Worm (Caenorhabditis elegans) whole organism, late embryonic: ENCODE results near the gene bus-19.

Experiments used
- C08G9.2 ChIP-seq: sonication (generic microtip); optimal IDR thresholded peaks from 2 replicates; lab custom pipeline; 2016; ENCODE audit warnings: mild to moderate bottlenecking, missing genetic modification characterization, moderate library complexity, missing compliant biosample characterization
- F13H6.1 ChIP-seq: sonication (generic microtip); optimal IDR thresholded peaks from 2 replicates; lab custom pipeline; 2016; ENCODE audit warnings: missing genetic modification characterization, missing compliant biosample characterization
- K02D7.2 ChIP-seq: sonication (generic microtip); optimal IDR thresholded peaks from 2 replicates; lab custom pipeline; 2017; ENCODE audit warnings: mild to moderate bottlenecking, missing genetic modification characterization, missing compliant biosample characterization
- K09A11.1 ChIP-seq: sonication (generic microtip); optimal IDR thresholded peaks from 2 replicates; lab custom pipeline; 2017; ENCODE audit warnings: antibody characterized with exemption, mild to moderate bottlenecking, missing genetic modification characterization, missing compliant biosample characterization; ENCODE audit not compliant: insufficient read depth
- ahr-1 ChIP-seq: sonication (generic microtip); optimal IDR thresholded peaks from 2 replicates; lab custom pipeline; 2016; ENCODE audit warnings: missing genetic modification characterization, missing compliant biosample characterization
- ama-1 ChIP-seq: fragments of 150-350 bp; optimal IDR thresholded peaks from 2 replicates; lab custom pipeline; 2014
- ceh-14 ChIP-seq: sonication (generic microtip); optimal IDR thresholded peaks from 2 replicates; lab custom pipeline; 2016; ENCODE audit warnings: missing genotype, missing genetic modification characterization, missing compliant biosample characterization
- ceh-18 ChIP-seq: sonication (generic microtip); optimal IDR thresholded peaks from 2 replicates; lab custom pipeline; 2016; ENCODE audit warnings: missing genetic modification characterization, missing compliant biosample characterization
- ceh-19 ChIP-seq: fragments of 200-800 bp; sonication (Bioruptor generic); optimal IDR thresholded peaks from 2 replicates; lab custom pipeline; 2018; ENCODE audit warnings: mild to moderate bottlenecking, missing genetic modification characterization, missing compliant biosample characterization
- ceh-22 ChIP-seq: sonication (generic microtip); optimal IDR thresholded peaks from 2 replicates; lab custom pipeline; 2017; ENCODE audit warnings: missing biosample characterization, missing genetic modification characterization
- ceh-31 ChIP-seq: sonication (generic microtip); optimal IDR thresholded peaks from 2 replicates; lab custom pipeline; 2016; ENCODE audit warnings: missing genetic modification characterization, missing compliant biosample characterization
- ceh-34 ChIP-seq: sonication (generic microtip); optimal IDR thresholded peaks from 2 replicates; lab custom pipeline; 2016; ENCODE audit warnings: mild to moderate bottlenecking, missing genetic modification characterization, missing compliant biosample characterization
- ceh-45 ChIP-seq: fragments of 200-800 bp; sonication (Bioruptor generic); IDR thresholded peaks from 2 replicates; pipeline ENCODE4 v1.3.6; 2022; ENCODE audit warnings: missing genetic modification reagents, missing genetic modification characterization, missing compliant biosample characterization
- ceh-6 ChIP-seq: fragments of 200-800 bp; sonication (Bioruptor generic); optimal IDR thresholded peaks from 2 replicates; lab custom pipeline; 2018; ENCODE audit warnings: mild to moderate bottlenecking, missing genetic modification characterization, missing compliant biosample characterization
- ceh-9 ChIP-seq: sonication (generic microtip); optimal IDR thresholded peaks from 2 replicates; lab custom pipeline; 2016; ENCODE audit warnings: mild to moderate bottlenecking, missing genetic modification characterization, inconsistent platforms, missing compliant biosample characterization
- che-1 ChIP-seq: sonication (generic microtip); optimal IDR thresholded peaks from 2 replicates; lab custom pipeline; 2016; ENCODE audit warnings: mild to moderate bottlenecking, missing genetic modification characterization, missing compliant biosample characterization
- elt-2 ChIP-seq: sonication (generic microtip); optimal IDR thresholded peaks from 2 replicates; lab custom pipeline; 2016; ENCODE audit warnings: missing genetic modification reagents, missing genetic modification characterization, missing compliant biosample characterization
- fkh-10 ChIP-seq: fragments of 150-350 bp; optimal IDR thresholded peaks from 2 replicates; lab custom pipeline; 2014; ENCODE audit warnings: missing biosample characterization, missing genetic modification reagents, missing genetic modification characterization
- fkh-6 ChIP-seq: sonication (generic microtip); optimal IDR thresholded peaks from 2 replicates; lab custom pipeline; 2016; ENCODE audit warnings: missing genetic modification characterization, missing compliant biosample characterization
- hlh-13 ChIP-seq: fragments of 200-800 bp; sonication (Bioruptor generic); optimal IDR thresholded peaks from 2 replicates; lab custom pipeline; 2018; ENCODE audit warnings: mild to moderate bottlenecking, missing genetic modification characterization, missing compliant biosample characterization
- hlh-6 ChIP-seq: sonication (generic microtip); optimal IDR thresholded peaks from 2 replicates; lab custom pipeline; 2016; ENCODE audit warnings: missing genotype, missing genetic modification characterization, missing compliant biosample characterization
- hlh-8 ChIP-seq: sonication (generic microtip); optimal IDR thresholded peaks from 2 replicates; lab custom pipeline; 2016; ENCODE audit warnings: missing genotype, missing genetic modification characterization, missing compliant biosample characterization
- lin-11 ChIP-seq: fragments of 200-800 bp; sonication (Bioruptor generic); optimal IDR thresholded peaks from 2 replicates; lab custom pipeline; 2018; ENCODE audit warnings: mild to moderate bottlenecking, missing genetic modification characterization, missing compliant biosample characterization
- nfya-1 ChIP-seq: sonication (generic microtip); optimal IDR thresholded peaks from 2 replicates; lab custom pipeline; 2017; ENCODE audit warnings: missing genetic modification characterization, mild to moderate bottlenecking, missing compliant biosample characterization, antibody characterized with exemption, moderate library complexity
- nhr-11 ChIP-seq: fragments of 150-350 bp; optimal IDR thresholded peaks from 2 replicates; lab custom pipeline; 2014; ENCODE audit warnings: missing biosample characterization, missing genetic modification characterization
- odd-2 ChIP-seq: sonication (generic microtip); optimal IDR thresholded peaks from 2 replicates; lab custom pipeline; 2017; ENCODE audit warnings: antibody characterized with exemption, mild to moderate bottlenecking, missing genetic modification characterization, missing compliant biosample characterization
- pat-9 ChIP-seq: fragments of 200-800 bp; sonication (Bioruptor generic); optimal IDR thresholded peaks from 2 replicates; lab custom pipeline; 2018; ENCODE audit warnings: mild to moderate bottlenecking, missing genetic modification characterization, moderate library complexity, missing compliant biosample characterization
- pax-1 ChIP-seq: fragments of 150-350 bp; optimal IDR thresholded peaks from 2 replicates; lab custom pipeline; 2014; ENCODE audit warnings: missing biosample characterization, missing genetic modification characterization
- pha-2 ChIP-seq: sonication (generic microtip); optimal IDR thresholded peaks from 2 replicates; lab custom pipeline; 2017; ENCODE audit warnings: mild to moderate bottlenecking, missing genetic modification characterization, missing compliant biosample characterization
- syd-9 ChIP-seq: sonication (generic microtip); optimal IDR thresholded peaks from 2 replicates; lab custom pipeline; 2016; ENCODE audit warnings: mild to moderate bottlenecking, missing genetic modification characterization, moderate library complexity, missing compliant biosample characterization
- tbx-2 ChIP-seq: sonication (generic microtip); optimal IDR thresholded peaks from 2 replicates; lab custom pipeline; 2016; ENCODE audit warnings: missing genetic modification characterization, missing compliant biosample characterization
- unc-42 ChIP-seq: sonication (generic microtip); optimal IDR thresholded peaks from 2 replicates; lab custom pipeline; 2016; ENCODE audit warnings: missing genotype, missing genetic modification characterization, missing compliant biosample characterization
- unc-55 ChIP-seq: sonication (generic microtip); optimal IDR thresholded peaks from 2 replicates; lab custom pipeline; 2017; ENCODE audit warnings: missing biosample characterization, missing genetic modification reagents, missing genetic modification characterization
- zip-5 ChIP-seq: sonication (generic microtip); optimal IDR thresholded peaks from 2 replicates; lab custom pipeline; 2016; ENCODE audit warnings: missing genetic modification characterization, missing compliant biosample characterization
- ztf-16 ChIP-seq: sonication (generic microtip); optimal IDR thresholded peaks from 2 replicates; lab custom pipeline; 2017; ENCODE audit warnings: missing genetic modification characterization, missing compliant biosample characterization

Gene bus-19

DNA sequence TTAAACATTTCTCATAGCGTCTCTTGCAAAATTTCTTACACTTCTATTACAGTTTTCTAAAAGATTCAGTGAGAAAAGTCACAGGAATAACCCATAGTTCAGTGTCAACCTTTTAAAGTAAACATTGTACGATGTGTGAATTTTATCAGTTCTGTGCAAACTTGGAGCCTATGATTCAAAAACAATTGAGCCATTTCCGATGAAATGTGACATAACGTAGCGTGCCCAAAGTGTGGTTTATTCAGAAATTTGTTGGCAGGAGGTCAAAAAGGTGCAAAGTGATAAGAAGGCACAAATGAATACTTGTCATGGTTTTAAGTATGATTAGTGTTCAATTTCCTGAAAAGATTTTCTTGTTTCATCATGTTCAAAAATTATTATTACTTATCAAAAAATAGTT is 5.7 kb downstream of the bus-19 start:
- TF ChIP-seq odd-2 (tag; lab: Kevin White, UChicago) (no peak), ama-1 (lab: Kevin White, UChicago) (no peak)

DNA sequence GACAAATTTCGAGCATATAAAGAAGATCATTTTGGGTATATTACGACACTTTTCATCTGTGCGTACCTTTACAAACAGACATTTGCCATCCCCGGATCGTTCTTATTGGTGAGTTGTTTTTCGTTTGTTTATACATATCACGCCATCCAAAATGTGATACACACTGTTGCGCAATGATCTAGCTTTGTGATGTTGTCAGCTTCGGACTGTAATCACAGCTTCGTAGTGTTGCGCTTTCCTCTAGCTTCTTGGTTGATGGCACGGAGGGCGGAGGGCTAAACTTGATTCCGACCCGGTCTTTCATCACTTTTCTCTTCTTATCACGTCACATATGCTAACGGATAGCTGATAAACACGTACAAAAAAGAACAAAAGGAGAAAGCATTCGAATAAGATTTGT is 7.5 kb downstream of the bus-19 start:
- TF ChIP-seq elt-2 (tag; lab: Kevin White, UChicago) (no peak), ceh-6 (GFP tag; lab: Kevin White, UChicago) (no peak)

DNA sequence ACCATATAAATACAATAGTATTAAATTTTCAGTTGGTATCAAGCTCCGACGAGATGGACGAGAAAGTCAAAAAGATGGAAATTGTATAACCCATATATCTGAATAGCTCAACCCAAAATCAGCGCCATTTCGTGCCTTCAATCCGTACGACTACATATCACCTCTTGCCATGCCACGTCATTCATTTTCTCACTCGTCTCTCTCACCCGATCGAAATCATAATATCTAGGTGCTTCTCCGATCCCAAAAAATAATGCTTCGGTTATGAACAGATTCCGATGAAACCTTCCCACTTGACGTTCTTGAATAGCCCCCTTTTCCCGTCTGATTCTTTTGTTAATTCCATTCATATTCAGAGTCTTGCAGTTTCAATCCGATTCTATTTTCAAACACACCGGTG is 9.5 kb downstream of the bus-19 start:
- TF ChIP-seq K02D7.2 (tag; lab: Kevin White, UChicago), result no peak
- TF ChIP-seq ceh-34, result no peak
- no peak for TF ChIP-seq ceh-14 (tag; lab: Kevin White, UChicago)
- no peak for TF ChIP-seq hlh-13 (GFP tag; lab: Kevin White, UChicago)
- TF ChIP-seq pat-9, result no peak
- no peak for TF ChIP-seq fkh-10 (GFP tag; lab: Kevin White, UChicago)
- TF ChIP-seq syd-9 (tag; lab: Kevin White, UChicago), result no peak
- TF ChIP-seq lin-11, result no peak
- TF ChIP-seq ahr-1 (tag; lab: Kevin White, UChicago), result no peak

DNA sequence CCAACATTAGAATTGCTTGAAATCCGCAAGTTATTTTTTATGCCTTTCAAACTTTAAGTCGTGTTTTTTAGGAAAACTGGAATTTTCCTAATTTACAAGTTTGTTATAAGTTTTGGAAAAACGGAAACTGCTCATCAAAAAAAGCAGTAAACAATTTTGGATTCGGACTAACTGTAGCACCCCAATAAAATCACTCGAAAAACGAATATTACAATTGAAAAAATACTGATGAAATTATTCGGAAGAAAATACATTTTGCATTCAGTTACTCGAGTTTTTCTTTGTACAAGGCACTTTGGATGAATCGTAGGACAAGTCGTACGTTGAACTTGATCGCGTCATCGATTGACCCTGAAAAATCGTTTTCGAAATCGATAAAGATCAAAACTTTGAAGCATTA is 10.5 kb downstream of the bus-19 start:
- TF ChIP-seq ahr-1 (tag; lab: Kevin White, UChicago) (no peak), ceh-18 (tag; lab: Kevin White, UChicago) (no peak), lin-11 (no peak), odd-2 (tag; lab: Kevin White, UChicago) (no peak), hlh-6 (no peak), ceh-22 (no peak)

DNA sequence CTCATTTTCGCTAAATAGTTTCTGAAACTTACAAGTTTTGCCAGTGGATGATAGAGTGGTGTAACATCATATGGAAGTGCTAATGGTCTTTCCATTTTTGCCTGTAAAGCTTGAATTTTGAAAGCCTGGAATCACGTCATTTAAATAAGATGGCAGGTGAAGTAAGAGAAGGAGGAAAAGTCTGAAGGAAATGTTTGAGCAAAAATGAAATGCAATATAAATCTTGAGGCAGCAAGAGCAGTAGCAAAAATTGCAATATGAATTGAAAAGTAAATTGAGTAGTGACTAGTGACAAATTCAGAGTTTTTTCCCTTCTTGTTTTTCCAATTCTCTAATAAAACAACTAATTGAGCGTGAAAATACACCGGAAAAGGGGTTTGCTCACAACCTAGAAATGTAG is 14.0 kb downstream of the bus-19 start, which contains the start of gene glb-24:
glb-24 (minus strand) TSS at position 101 of the 400 bp plus-strand sequence.
- TF ChIP-seq che-1 (tag; lab: Kevin White, UChicago) (no peak), nfya-1 (tag; lab: Kevin White, UChicago) (no peak), elt-2 (tag; lab: Kevin White, UChicago) (no peak), pha-2 (tag; lab: Kevin White, UChicago) (no peak), zip-5 (no peak), F13H6.1 (tag; lab: Kevin White, UChicago) (no peak), pat-9 (no peak)
- TF ChIP-seq, all 69 proteins: peak for 0

DNA sequence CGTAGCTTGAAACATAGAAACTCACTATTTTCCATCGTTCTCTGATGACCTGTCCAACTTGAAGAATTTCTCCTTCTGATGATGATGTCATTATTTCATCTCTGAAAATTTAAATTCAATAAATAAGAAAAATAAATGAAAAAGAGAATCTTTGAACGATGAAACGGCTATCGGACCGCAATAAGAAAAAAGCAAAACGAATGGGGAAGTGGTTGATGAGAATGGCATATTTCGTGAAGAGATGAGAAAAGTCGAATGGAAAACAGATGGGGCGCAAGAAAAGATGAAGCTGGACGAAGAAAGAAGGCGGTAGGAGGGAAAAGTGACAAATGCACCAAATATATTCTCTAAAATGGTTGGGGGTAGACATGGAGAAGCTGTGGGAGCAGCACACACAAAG is 23.9 kb downstream of the bus-19 start, which contains the start of gene ttbk-7:
ttbk-7 (minus strand) TSS at position 101 of the 400 bp plus-strand sequence.
- TF ChIP-seq fkh-6 (tag; lab: Kevin White, UChicago) (peak; percentile 21), hlh-8 (peak; percentile 33), unc-42 (tag; lab: Kevin White, UChicago) (peak; percentile 9), ceh-45 (no peak), ztf-16 (no peak), hlh-6 (no peak)

DNA sequence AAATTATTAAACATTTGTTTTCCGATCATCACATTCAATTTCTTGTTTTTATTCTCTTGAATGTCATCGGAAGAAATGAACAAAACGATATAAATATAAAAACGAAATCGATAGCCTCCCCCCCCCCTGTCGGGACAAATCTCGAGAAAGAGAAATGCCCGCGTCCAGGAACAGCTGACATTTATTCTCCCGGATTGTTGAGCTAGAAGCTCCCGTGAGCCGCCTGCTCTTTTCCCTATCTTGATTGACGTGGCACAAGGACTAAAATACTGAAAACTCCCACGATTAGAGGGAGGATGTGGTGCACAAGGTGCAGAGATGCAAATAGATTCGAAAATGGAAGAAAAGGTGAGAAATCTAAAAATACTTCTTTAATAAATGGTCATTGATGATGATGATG is 25.0 kb downstream of the bus-19 start:
- peak; percentile 47 for TF ChIP-seq unc-55 (GFP tag; lab: Kevin White, UChicago)
- TF ChIP-seq ahr-1 (tag; lab: Kevin White, UChicago), result no peak

DNA sequence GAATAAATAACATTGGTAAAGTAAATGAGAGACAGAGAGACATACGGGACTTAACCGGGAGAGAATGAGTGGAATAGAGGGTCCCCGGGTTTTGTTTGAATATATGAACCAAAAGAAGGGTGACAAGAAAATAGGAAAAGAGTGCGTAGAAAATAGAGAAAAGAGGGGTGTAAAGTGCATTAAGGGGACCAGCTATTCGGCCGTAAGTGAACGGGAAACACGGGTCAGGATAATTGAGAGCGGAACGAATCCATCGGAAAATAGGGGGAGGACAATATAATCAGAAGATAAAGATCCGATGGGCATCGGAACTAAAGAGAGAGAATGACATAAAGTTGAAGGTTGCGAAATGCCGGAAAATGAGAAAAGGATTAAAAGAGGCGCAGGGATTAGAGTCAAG is 25.5 kb downstream of the bus-19 start:
- TF ChIP-seq hlh-8 (no peak), unc-42 (tag; lab: Kevin White, UChicago) (peak; percentile 92), ceh-31 (tag; lab: Kevin White, UChicago) (peak; percentile 64), nhr-11 (tag; lab: Kevin White, UChicago) (no peak), C08G9.2 (tag; lab: Kevin White, UChicago) (no peak), tbx-2 (tag; lab: Kevin White, UChicago) (peak; percentile 27), K09A11.1 (tag; lab: Kevin White, UChicago) (no peak), ceh-9 (tag; lab: Kevin White, UChicago) (no peak), ceh-19 (GFP tag; lab: Kevin White, UChicago) (no peak), ceh-45 (no peak), pax-1 (tag; lab: Kevin White, UChicago) (peak; percentile 55)
